Worm (Caenorhabditis elegans) whole organism, late embryonic: ENCODE results near the gene Y54G2A.49.

ENCODE experiments used
- C08G9.2 ChIP-seq: sonication (generic microtip); optimal IDR thresholded peaks from 2 replicates; lab custom pipeline; 2016; ENCODE audit warnings: mild to moderate bottlenecking, missing genetic modification characterization, moderate library complexity, missing compliant biosample characterization
- F13H6.1 ChIP-seq: sonication (generic microtip); optimal IDR thresholded peaks from 2 replicates; lab custom pipeline; 2016; ENCODE audit warnings: missing genetic modification characterization, missing compliant biosample characterization
- ama-1 ChIP-seq: fragments of 150-350 bp; optimal IDR thresholded peaks from 2 replicates; lab custom pipeline; 2014
- ceh-22 ChIP-seq: sonication (generic microtip); optimal IDR thresholded peaks from 2 replicates; lab custom pipeline; 2017; ENCODE audit warnings: missing biosample characterization, missing genetic modification characterization
- ceh-30 ChIP-seq: fragments of 150-350 bp; optimal IDR thresholded peaks from 2 replicates; lab custom pipeline; 2014; ENCODE audit warnings: missing biosample characterization, missing genetic modification characterization
- dve-1 ChIP-seq: sonication (generic microtip); optimal IDR thresholded peaks from 2 replicates; lab custom pipeline; 2017; ENCODE audit warnings: antibody characterized with exemption, mild to moderate bottlenecking, missing genetic modification characterization, missing compliant biosample characterization
- nfya-1 ChIP-seq: sonication (generic microtip); optimal IDR thresholded peaks from 2 replicates; lab custom pipeline; 2017; ENCODE audit warnings: missing genetic modification characterization, mild to moderate bottlenecking, missing compliant biosample characterization, antibody characterized with exemption, moderate library complexity
- nhr-11 ChIP-seq: fragments of 150-350 bp; optimal IDR thresholded peaks from 2 replicates; lab custom pipeline; 2014; ENCODE audit warnings: missing biosample characterization, missing genetic modification characterization
- pha-4 ChIP-seq: fragments of 150-350 bp; optimal IDR thresholded peaks from 2 replicates; lab custom pipeline; 2018; ENCODE audit warnings: missing biosample characterization, missing genetic modification reagents, missing genetic modification characterization
- pqm-1 ChIP-seq: sonication (generic microtip); optimal IDR thresholded peaks from 2 replicates; lab custom pipeline; 2016; ENCODE audit warnings: missing genetic modification characterization, missing compliant biosample characterization
- sox-4 ChIP-seq: sonication (generic microtip); optimal IDR thresholded peaks from 2 replicates; lab custom pipeline; 2017; ENCODE audit warnings: mild to moderate bottlenecking, missing genetic modification characterization, inconsistent platforms, missing compliant biosample characterization
- unc-3 ChIP-seq, 2 experiments: fragments of 200-800 bp in 1 of 2; sonication (Bioruptor generic) in 1 of 2; sonication (generic microtip) in 1 of 2; conservative IDR thresholded peaks in 1 of 2; optimal IDR thresholded peaks in 1 of 2; 2 replicates each; pipeline versions ENCODE4 v1.3.6 to Lab custom; 2016 to 2022; ENCODE audit warnings: missing compliant biosample characterization in 2 of 2, missing genetic modification characterization in 2 of 2, missing genetic modification reagents in 1 of 2
- unc-55 ChIP-seq: sonication (generic microtip); optimal IDR thresholded peaks from 2 replicates; lab custom pipeline; 2017; ENCODE audit warnings: missing biosample characterization, missing genetic modification reagents, missing genetic modification characterization

DNA sequence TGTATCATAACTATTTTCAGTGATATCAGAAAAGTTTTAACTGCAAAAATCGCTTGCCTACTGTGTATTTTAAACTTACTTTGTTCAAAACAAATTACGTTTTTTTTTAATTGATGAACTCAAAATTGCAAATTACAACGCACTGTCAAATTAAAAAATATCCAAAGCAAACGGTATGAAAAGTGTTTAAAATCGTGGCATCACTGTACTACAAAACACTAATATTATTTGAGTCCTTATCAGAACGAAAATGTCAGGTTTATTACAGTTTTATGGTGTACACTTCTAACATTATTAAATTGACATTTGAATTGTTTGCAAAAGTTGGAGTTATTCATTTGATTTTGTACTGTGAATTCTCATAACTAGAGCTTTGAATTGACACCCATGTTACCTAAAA, 11.8 kb downstream of the Y54G2A.49 start, which contains the start of gene clec-83:
- no peak for TF ChIP-seq nfya-1 (tag; lab: Kevin White, UChicago)
- no peak for TF ChIP-seq dve-1 (tag; lab: Kevin White, UChicago)
- TF ChIP-seq nhr-11 (tag; lab: Kevin White, UChicago), result no peak
- TF ChIP-seq ama-1 (lab: Kevin White, UChicago), result no peak
- TF ChIP-seq unc-55 (GFP tag; lab: Kevin White, UChicago), result no peak
- no peak for TF ChIP-seq F13H6.1 (tag; lab: Kevin White, UChicago)
- TF ChIP-seq C08G9.2 (tag; lab: Kevin White, UChicago), result no peak
- no peak for TF ChIP-seq unc-3 (GFP tag; conservative IDR thresholded peaks at IDR 0.05; lab: Robert Waterston, UW)
- TF ChIP-seq unc-3 (tag; optimal IDR thresholded peaks at IDR 0.05; lab: Kevin White, UChicago), result no peak
- no peak for TF ChIP-seq ceh-22 (tag; lab: Kevin White, UChicago)
- TF ChIP-seq sox-4 (tag; lab: Kevin White, UChicago), result no peak
- no peak for TF ChIP-seq pha-4 (tag; lab: Kevin White, UChicago)
- TF ChIP-seq ceh-30 (tag; lab: Kevin White, UChicago), result no peak
- TF ChIP-seq pqm-1 (tag; lab: Kevin White, UChicago), result no peak
